Fruit fly (Drosophila melanogaster): ENCODE data around the gene CG13287.

dm6 chr3L:5855098-5855497 lies 27.0 kb upstream of the CG13287 start:
- TF ChIP-seq Hr38 (GFP tag; optimal IDR thresholded peaks at IDR 0.05) (no peak), Lpt (GFP tag; optimal IDR thresholded peaks at IDR 0.05) (no peak), Blimp-1 (GFP tag; optimal IDR thresholded peaks at IDR 0.05) (no peak), esn (GFP tag; optimal IDR thresholded peaks at IDR 0.05) (no peak), Hr39 (GFP tag; optimal IDR thresholded peaks at IDR 0.05) (no peak), eg (GFP tag; IDR thresholded peaks at IDR 0.05) (no peak), cyc (GFP tag; optimal IDR thresholded peaks at IDR 0.05) (no peak), CG6808 (GFP tag; optimal IDR thresholded peaks at IDR 0.05) (no peak)
